ENCODE assay signal across 1 fruit fly cellular context in genomic region chr3R:16351044-16351443, dm6.
TF ChIP-seq lines count a peak whose summit lies in the region.

No protein-coding gene starts in this region.

TF ChIP-seq in whole organism, embryonic, 481 proteins besides CTCF, POLR2A, EP300 and RAD21 (continued from another document and continues in another):
- TF ChIP-seq CG31224 (GFP tag; IDR thresholded peaks at IDR 0.05; lab: Robert Waterston, UW) = no peak
- no peak for TF ChIP-seq CG3407 (GFP tag; optimal IDR thresholded peaks at IDR 0.05; lab: Kevin White, UChicago)
- no peak for TF ChIP-seq H15 (GFP tag; IDR thresholded peaks at IDR 0.05; lab: Robert Waterston, UW)
- TF ChIP-seq dan (GFP tag; IDR thresholded peaks at IDR 0.05; lab: Robert Waterston, UW) = no peak
- TF ChIP-seq CG12391 (tag; optimal IDR thresholded peaks at IDR 0.05; lab: Kevin White, UChicago) = no peak
- TF ChIP-seq CG7839 (tag; optimal IDR thresholded peaks at IDR 0.05; lab: Kevin White, UChicago) = no peak
- no peak for TF ChIP-seq Meics (GFP tag; optimal IDR thresholded peaks at IDR 0.05; lab: Kevin White, UChicago)
- no peak for TF ChIP-seq gce (GFP tag; IDR thresholded peaks at IDR 0.05; lab: Robert Waterston, UW)
- no peak for TF ChIP-seq Gsc (GFP tag; IDR thresholded peaks at IDR 0.05; lab: Robert Waterston, UW)
- no peak for TF ChIP-seq Hey (tag; optimal IDR thresholded peaks at IDR 0.05; lab: Kevin White, UChicago)
- TF ChIP-seq btn (GFP tag; optimal IDR thresholded peaks at IDR 0.05; lab: Kevin White, UChicago) = no peak
- 0 out of 2 replicates have a peak, but pooled peaks have one; percentile 16 for TF ChIP-seq unc-4 (GFP tag; IDR thresholded peaks at IDR 0.05; lab: Robert Waterston, UW; ENCODE audit: partially characterized antibody)
- no peak for TF ChIP-seq Dip2 (GFP tag; IDR thresholded peaks at IDR 0.05; lab: Robert Waterston, UW)
- no peak for TF ChIP-seq CG6689 (GFP tag; IDR thresholded peaks at IDR 0.05; lab: Robert Waterston, UW)
- no peak for TF ChIP-seq dm (GFP tag; optimal IDR thresholded peaks at IDR 0.05; lab: Kevin White, UChicago)
- no peak for TF ChIP-seq bsh (GFP tag; optimal IDR thresholded peaks at IDR 0.05; lab: Kevin White, UChicago)
- TF ChIP-seq HLHmδ (GFP tag; optimal IDR thresholded peaks at IDR 0.05; lab: Kevin White, UChicago) = no peak
- TF ChIP-seq NfI (GFP tag; optimal IDR thresholded peaks at IDR 0.05; lab: Kevin White, UChicago) = no peak
- no peak for TF ChIP-seq CG12744 (GFP tag; optimal IDR thresholded peaks at IDR 0.05; lab: Kevin White, UChicago)
- TF ChIP-seq NC2α (GFP tag; optimal IDR thresholded peaks at IDR 0.05; lab: Kevin White, UChicago) = no peak
- TF ChIP-seq Mes4 (GFP tag; optimal IDR thresholded peaks at IDR 0.05; lab: Kevin White, UChicago) = no peak
- TF ChIP-seq Myb (GFP tag; optimal IDR thresholded peaks at IDR 0.05; lab: Kevin White, UChicago) = peak; percentile 21
- no peak for TF ChIP-seq CG10565 (GFP tag; optimal IDR thresholded peaks at IDR 0.05; lab: Kevin White, UChicago)
- no peak for TF ChIP-seq cwo (GFP tag; optimal IDR thresholded peaks at IDR 0.05; lab: Kevin White, UChicago)
- no peak for TF ChIP-seq pros (GFP tag; optimal IDR thresholded peaks at IDR 0.05; lab: Kevin White, UChicago)
- no peak for TF ChIP-seq CG16779 (GFP tag; IDR thresholded peaks at IDR 0.05; lab: Robert Waterston, UW)
- TF ChIP-seq Atf6 (GFP tag; IDR thresholded peaks at IDR 0.05; lab: Robert Waterston, UW) = no peak
- TF ChIP-seq Xrp1 (GFP tag; IDR thresholded peaks at IDR 0.05; lab: Robert Waterston, UW) = no peak
- TF ChIP-seq CkIIα-i1 (GFP tag; IDR thresholded peaks at IDR 0.05; lab: Robert Waterston, UW) = no peak
- TF ChIP-seq slp2 (GFP tag; optimal IDR thresholded peaks at IDR 0.05; lab: Kevin White, UChicago) = no peak
- no peak for TF ChIP-seq CG1647 (GFP tag; optimal IDR thresholded peaks at IDR 0.05; lab: Kevin White, UChicago)
- TF ChIP-seq pb (GFP tag; optimal IDR thresholded peaks at IDR 0.05; lab: Kevin White, UChicago) = no peak
- TF ChIP-seq CG14965 (GFP tag; optimal IDR thresholded peaks at IDR 0.05; lab: Kevin White, UChicago; ENCODE audit: borderline replicate concordance) = no peak
- no peak for TF ChIP-seq mirr (GFP tag; optimal IDR thresholded peaks at IDR 0.05; lab: Kevin White, UChicago)
- no peak for TF ChIP-seq cg (GFP tag; optimal IDR thresholded peaks at IDR 0.05; lab: Kevin White, UChicago)
- TF ChIP-seq gt (GFP tag; IDR thresholded peaks at IDR 0.05; lab: Robert Waterston, UW) = no peak
- TF ChIP-seq pum (GFP tag; optimal IDR thresholded peaks at IDR 0.05; lab: Kevin White, UChicago) = no peak
- TF ChIP-seq CG6854 (GFP tag; optimal IDR thresholded peaks at IDR 0.05; lab: Kevin White, UChicago) = no peak
- TF ChIP-seq nom (GFP tag; optimal IDR thresholded peaks at IDR 0.05; lab: Kevin White, UChicago) = no peak
- no peak for TF ChIP-seq CG6272 (GFP tag; IDR thresholded peaks at IDR 0.05; lab: Robert Waterston, UW)
- no peak for TF ChIP-seq ewg (GFP tag; optimal IDR thresholded peaks at IDR 0.05; lab: Kevin White, UChicago)
- no peak for TF ChIP-seq fd96Cb (tag; optimal IDR thresholded peaks at IDR 0.05; lab: Kevin White, UChicago)
- TF ChIP-seq Hr39 (optimal IDR thresholded peaks at IDR 0.05; lab: Kevin White, UChicago) = no peak
- no peak for TF ChIP-seq bcd (GFP tag; optimal IDR thresholded peaks at IDR 0.05; lab: Kevin White, UChicago)
- no peak for TF ChIP-seq CG3838 (GFP tag; optimal IDR thresholded peaks at IDR 0.05; lab: Kevin White, UChicago)
- TF ChIP-seq CG11695 (GFP tag; IDR thresholded peaks at IDR 0.05; lab: Robert Waterston, UW) = no peak
- no peak for TF ChIP-seq da (GFP tag; optimal IDR thresholded peaks at IDR 0.05; lab: Kevin White, UChicago)
- TF ChIP-seq HLH3B (GFP tag; IDR thresholded peaks at IDR 0.05; lab: Robert Waterston, UW) = no peak
- TF ChIP-seq CG2712 (tag; optimal IDR thresholded peaks at IDR 0.05; lab: Kevin White, UChicago) = peak; percentile 22
- TF ChIP-seq gsb-n (tag; optimal IDR thresholded peaks at IDR 0.05; lab: Kevin White, UChicago) = no peak
- TF ChIP-seq CG1529 (GFP tag; optimal IDR thresholded peaks at IDR 0.05; lab: Kevin White, UChicago) = no peak
- peak in 1 of 2 experiments; percentile 58 for TF ChIP-seq Pdp1 (GFP tag; optimal IDR thresholded peaks at IDR 0.05; lab: Kevin White, UChicago)
- no peak for TF ChIP-seq Oli (tag; optimal IDR thresholded peaks at IDR 0.05; lab: Kevin White, UChicago)
- TF ChIP-seq CG7963 (GFP tag; IDR thresholded peaks at IDR 0.05; lab: Robert Waterston, UW; ENCODE audit: partially characterized antibody) = 0 out of 3 replicates have a peak, but pooled peaks have one; percentile 13
- no peak for TF ChIP-seq C15 (GFP tag; IDR thresholded peaks at IDR 0.05; lab: Robert Waterston, UW)
- no peak for TF ChIP-seq CG10654 (GFP tag; optimal IDR thresholded peaks at IDR 0.05; lab: Kevin White, UChicago)
- no peak for TF ChIP-seq klu (GFP tag; IDR thresholded peaks at IDR 0.05; lab: Robert Waterston, UW)
- TF ChIP-seq CG13296 (GFP tag; optimal IDR thresholded peaks at IDR 0.05; lab: Kevin White, UChicago) = no peak
- TF ChIP-seq Oaz (GFP tag; IDR thresholded peaks at IDR 0.05; lab: Robert Waterston, UW) = no peak
- no peak for TF ChIP-seq CG8924 (tag; optimal IDR thresholded peaks at IDR 0.05; lab: Kevin White, UChicago)
- TF ChIP-seq yki (optimal IDR thresholded peaks at IDR 0.05; lab: Kevin White, UChicago) = no peak
- no peak for TF ChIP-seq Bteb2 (GFP tag; optimal IDR thresholded peaks at IDR 0.05; lab: Kevin White, UChicago)
- no peak for TF ChIP-seq Hmr (GFP tag; optimal IDR thresholded peaks at IDR 0.05; lab: Kevin White, UChicago)
- TF ChIP-seq Fer2 (tag; optimal IDR thresholded peaks at IDR 0.05; lab: Kevin White, UChicago) = no peak
- no peak for TF ChIP-seq ash1 (GFP tag; optimal IDR thresholded peaks at IDR 0.05; lab: Kevin White, UChicago)
- no peak for TF ChIP-seq Sox100B (GFP tag; optimal IDR thresholded peaks at IDR 0.05; lab: Kevin White, UChicago)
- TF ChIP-seq CG17568 (GFP tag; optimal IDR thresholded peaks at IDR 0.05; lab: Kevin White, UChicago) = no peak
- no peak for TF ChIP-seq crp (GFP tag; optimal IDR thresholded peaks at IDR 0.05; lab: Kevin White, UChicago)
- peak; percentile 41; the same call in 1 of the 2 replicates for TF ChIP-seq vvl (GFP tag; IDR thresholded peaks at IDR 0.05; lab: Robert Waterston, UW)
- no peak for TF ChIP-seq CG10462 (GFP tag; optimal IDR thresholded peaks at IDR 0.05; lab: Kevin White, UChicago)
- TF ChIP-seq CG6175 (GFP tag; IDR thresholded peaks at IDR 0.05; lab: Robert Waterston, UW) = no peak
- TF ChIP-seq CG17385 (GFP tag; optimal IDR thresholded peaks at IDR 0.05; lab: Kevin White, UChicago) = no peak
- TF ChIP-seq CG14014 (GFP tag; IDR thresholded peaks at IDR 0.05; lab: Robert Waterston, UW) = no peak
- no peak for TF ChIP-seq vfl (GFP tag; optimal IDR thresholded peaks at IDR 0.05; lab: Kevin White, UChicago)
- no peak for TF ChIP-seq ttk (GFP tag; IDR thresholded peaks at IDR 0.05; lab: Robert Waterston, UW)
- no peak for TF ChIP-seq CG8281 (tag; optimal IDR thresholded peaks at IDR 0.05; lab: Kevin White, UChicago)
- peak in 1 of 2 experiments; percentile 77 for TF ChIP-seq Hr78 (GFP tag; optimal IDR thresholded peaks at IDR 0.05; lab: Kevin White, UChicago)
- no peak for TF ChIP-seq ap (GFP tag; IDR thresholded peaks at IDR 0.05; lab: Robert Waterston, UW)
- TF ChIP-seq CG12155 (GFP tag; optimal IDR thresholded peaks at IDR 0.05; lab: Kevin White, UChicago) = no peak
- TF ChIP-seq CG9876 (GFP tag; optimal IDR thresholded peaks at IDR 0.05; lab: Kevin White, UChicago) = no peak
- TF ChIP-seq CG7745 (tag; optimal IDR thresholded peaks at IDR 0.05; lab: Kevin White, UChicago) = no peak
- no peak for TF ChIP-seq jigr1 (GFP tag; IDR thresholded peaks at IDR 0.05; lab: Robert Waterston, UW)
- TF ChIP-seq Atf-2 (GFP tag; optimal IDR thresholded peaks at IDR 0.05; lab: Kevin White, UChicago) = no peak
- peak; percentile 85 for TF ChIP-seq Ets65A (GFP tag; lab: Kevin White, UChicago)
- no peak for TF ChIP-seq CG17186 (GFP tag; optimal IDR thresholded peaks at IDR 0.05; lab: Kevin White, UChicago)
- peak; percentile 73 for TF ChIP-seq CG6791 (GFP tag; IDR thresholded peaks at IDR 0.05; lab: Robert Waterston, UW; ENCODE audit: partially characterized antibody)
- TF ChIP-seq eve (GFP tag; optimal IDR thresholded peaks at IDR 0.05; lab: Kevin White, UChicago) = no peak
- no peak for TF ChIP-seq tgo (GFP tag; IDR thresholded peaks at IDR 0.05; lab: Robert Waterston, UW)
- no peak for TF ChIP-seq twi (tag; optimal IDR thresholded peaks at IDR 0.05; lab: Kevin White, UChicago)
- no peak for TF ChIP-seq CG9817 (tag; optimal IDR thresholded peaks at IDR 0.05; lab: Kevin White, UChicago)
- no peak for TF ChIP-seq Rx (GFP tag; IDR thresholded peaks at IDR 0.05; lab: Robert Waterston, UW)
- no peak for TF ChIP-seq CG30431 (GFP tag; optimal IDR thresholded peaks at IDR 0.05; lab: Kevin White, UChicago)
- TF ChIP-seq ems (GFP tag; optimal IDR thresholded peaks at IDR 0.05; lab: Kevin White, UChicago) = no peak
- peak; percentile 10 for TF ChIP-seq Dp (GFP tag; optimal IDR thresholded peaks at IDR 0.05; lab: Kevin White, UChicago)
- peak; percentile 51; the same call in 2 of the 3 replicates for TF ChIP-seq CG16813 (GFP tag; IDR thresholded peaks at IDR 0.05; lab: Robert Waterston, UW; ENCODE audit: partially characterized antibody)
- TF ChIP-seq CG32767 (GFP tag; IDR thresholded peaks at IDR 0.05; lab: Robert Waterston, UW) = no peak
- no peak for TF ChIP-seq CG6683 (GFP tag; optimal IDR thresholded peaks at IDR 0.05; lab: Kevin White, UChicago)
- no peak for TF ChIP-seq HLH4C (GFP tag; IDR thresholded peaks at IDR 0.05; lab: Robert Waterston, UW; ENCODE audit: partially characterized antibody)
- no peak for TF ChIP-seq CG2875 (GFP tag; optimal IDR thresholded peaks at IDR 0.05; lab: Kevin White, UChicago)
- TF ChIP-seq Dref (GFP tag; IDR thresholded peaks at IDR 0.05; lab: Robert Waterston, UW) = no peak
- TF ChIP-seq Dfd (GFP tag; optimal IDR thresholded peaks at IDR 0.05; lab: Kevin White, UChicago) = no peak
- TF ChIP-seq CoRest (tag; optimal IDR thresholded peaks at IDR 0.05; lab: Kevin White, UChicago) = no peak
- no peak for TF ChIP-seq rib (GFP tag; IDR thresholded peaks at IDR 0.05; lab: Robert Waterston, UW)
- no peak for TF ChIP-seq CG3281 (GFP tag; optimal IDR thresholded peaks at IDR 0.05; lab: Kevin White, UChicago)
- no peak for TF ChIP-seq Blimp-1 (GFP tag; optimal IDR thresholded peaks at IDR 0.05; lab: Kevin White, UChicago)
- peak; percentile 9 for TF ChIP-seq CG17829 (tag; optimal IDR thresholded peaks at IDR 0.05; lab: Kevin White, UChicago)
- TF ChIP-seq Gug (GFP tag; IDR thresholded peaks at IDR 0.05; lab: Robert Waterston, UW) = no peak
- TF ChIP-seq Med (GFP tag; lab: Kevin White, UChicago) = peak; percentile 68
- no peak for TF ChIP-seq CG12219 (GFP tag; optimal IDR thresholded peaks at IDR 0.05; lab: Kevin White, UChicago)
- no peak for TF ChIP-seq CG32532 (GFP tag; IDR thresholded peaks at IDR 0.05; lab: Robert Waterston, UW)
- no peak for TF ChIP-seq D19B (GFP tag; optimal IDR thresholded peaks at IDR 0.05; lab: Kevin White, UChicago)
- TF ChIP-seq CG11723 (GFP tag; optimal IDR thresholded peaks at IDR 0.05; lab: Kevin White, UChicago) = no peak
- TF ChIP-seq CG11085 (GFP tag; IDR thresholded peaks at IDR 0.05; lab: Robert Waterston, UW) = no peak
- 0 out of 3 replicates have a peak, but pooled peaks have one; percentile 7 for TF ChIP-seq sr (GFP tag; IDR thresholded peaks at IDR 0.05; lab: Robert Waterston, UW)
- no peak for TF ChIP-seq dimm (GFP tag; IDR thresholded peaks at IDR 0.05; lab: Robert Waterston, UW)
- TF ChIP-seq CG2202 (tag; optimal IDR thresholded peaks at IDR 0.05; lab: Kevin White, UChicago) = no peak
- no peak for TF ChIP-seq CG18476 (GFP tag; optimal IDR thresholded peaks at IDR 0.05; lab: Kevin White, UChicago)
- TF ChIP-seq nerfin-2 (GFP tag; IDR thresholded peaks at IDR 0.05; lab: Robert Waterston, UW; ENCODE audit: partially characterized antibody) = no peak
- no peak for TF ChIP-seq pan (optimal IDR thresholded peaks at IDR 0.05; lab: Kevin White, UChicago)
- no peak for TF ChIP-seq pan (GFP tag; optimal IDR thresholded peaks at IDR 0.05 in 1 of 2, IDR thresholded peaks at IDR 0.05 in 1 of 2)
- no peak for TF ChIP-seq trh (GFP tag; optimal IDR thresholded peaks at IDR 0.05; lab: Kevin White, UChicago)
- no peak for TF ChIP-seq al (GFP tag; IDR thresholded peaks at IDR 0.05; lab: Robert Waterston, UW)
- no peak for TF ChIP-seq corto (GFP tag; optimal IDR thresholded peaks at IDR 0.05; lab: Kevin White, UChicago)
- no peak for TF ChIP-seq CG8359 (GFP tag; optimal IDR thresholded peaks at IDR 0.05; lab: Kevin White, UChicago; ENCODE audit: borderline replicate concordance)
- TF ChIP-seq CG5245 (GFP tag; optimal IDR thresholded peaks at IDR 0.05; lab: Kevin White, UChicago) = no peak
- no peak for TF ChIP-seq grn (GFP tag; optimal IDR thresholded peaks at IDR 0.05; lab: Kevin White, UChicago)
- no peak for TF ChIP-seq CG16815 (GFP tag; optimal IDR thresholded peaks at IDR 0.05; lab: Kevin White, UChicago)
- no peak for TF ChIP-seq wek (GFP tag; optimal IDR thresholded peaks at IDR 0.05; lab: Kevin White, UChicago)
- no peak for TF ChIP-seq CG1233 (GFP tag; optimal IDR thresholded peaks at IDR 0.05; lab: Kevin White, UChicago)
- TF ChIP-seq CG32772 (GFP tag; IDR thresholded peaks at IDR 0.05; lab: Robert Waterston, UW) = no peak
- TF ChIP-seq jing (GFP tag; optimal IDR thresholded peaks at IDR 0.05; lab: Kevin White, UChicago) = no peak
- no peak for TF ChIP-seq CG10209 (GFP tag; optimal IDR thresholded peaks at IDR 0.05; lab: Kevin White, UChicago)
- 0 out of 4 replicates have a peak, but pooled peaks have one; percentile 32 for TF ChIP-seq chinmo (GFP tag; IDR thresholded peaks at IDR 0.05; lab: Robert Waterston, UW; ENCODE audit: partially characterized antibody)
- no peak for TF ChIP-seq otp (GFP tag; IDR thresholded peaks at IDR 0.05; lab: Robert Waterston, UW)
- no peak for TF ChIP-seq row (GFP tag; IDR thresholded peaks at IDR 0.05; lab: Robert Waterston, UW)
- peak; percentile 95 for TF ChIP-seq CG2199 (GFP tag; IDR thresholded peaks at IDR 0.05; lab: Robert Waterston, UW)
- TF ChIP-seq sim (GFP tag; IDR thresholded peaks at IDR 0.05; lab: Robert Waterston, UW) = no peak
- no peak for TF ChIP-seq CG11456 (GFP tag; IDR thresholded peaks at IDR 0.05; lab: Robert Waterston, UW)
- peak; percentile 6 for TF ChIP-seq Xbp1 (GFP tag; optimal IDR thresholded peaks at IDR 0.05; lab: Kevin White, UChicago)
